Worm (Caenorhabditis elegans) whole organism, L2 larva: Measurements from ENCODE around the gene mihp-2.

Experiments
- F13H6.1 ChIP-seq: sonication (generic microtip); optimal IDR thresholded peaks from 2 replicates; lab custom pipeline; 2016; ENCODE audit warnings: missing genetic modification characterization, missing compliant biosample characterization
- R02D3.7 ChIP-seq: fragments of 150-350 bp; optimal IDR thresholded peaks from 2 replicates; lab custom pipeline; 2014; ENCODE audit warnings: missing biosample characterization, missing genetic modification characterization
- ama-1 ChIP-seq: fragments of 150-350 bp; optimal IDR thresholded peaks from 2 replicates; lab custom pipeline; 2018; ENCODE audit warnings: inconsistent platforms
- blmp-1 ChIP-seq: sonication (generic microtip); optimal IDR thresholded peaks from 2 replicates; lab custom pipeline; 2017; ENCODE audit warnings: missing genetic modification characterization, mild to moderate bottlenecking, missing compliant biosample characterization, antibody characterized with exemption, moderate library complexity; ENCODE audit not compliant: insufficient read depth
- egl-27 ChIP-seq: sonication (generic microtip); optimal IDR thresholded peaks from 3 replicates; lab custom pipeline; 2017; ENCODE audit warnings: missing biosample characterization, missing genetic modification reagents, missing genetic modification characterization
- nhr-77 ChIP-seq: fragments of 150-350 bp; optimal IDR thresholded peaks from 2 replicates; lab custom pipeline; 2014; ENCODE audit warnings: missing biosample characterization, missing genetic modification characterization
- unc-62 ChIP-seq: fragments of 150-350 bp; optimal IDR thresholded peaks from 2 replicates; lab custom pipeline; 2014; ENCODE audit warnings: missing biosample characterization, missing genetic modification reagents, missing genetic modification characterization
- ztf-1 ChIP-seq: fragments of 200-800 bp; sonication (Bioruptor generic); conservative IDR thresholded peaks from 2 replicates; pipeline ENCODE4 v1.3.6; 2022; ENCODE audit warnings: missing genetic modification characterization, missing compliant biosample characterization
- ztf-11 ChIP-seq: sonication (generic microtip); optimal IDR thresholded peaks from 2 replicates; lab custom pipeline; 2017; ENCODE audit warnings: missing biosample characterization, missing genetic modification characterization

DNA sequence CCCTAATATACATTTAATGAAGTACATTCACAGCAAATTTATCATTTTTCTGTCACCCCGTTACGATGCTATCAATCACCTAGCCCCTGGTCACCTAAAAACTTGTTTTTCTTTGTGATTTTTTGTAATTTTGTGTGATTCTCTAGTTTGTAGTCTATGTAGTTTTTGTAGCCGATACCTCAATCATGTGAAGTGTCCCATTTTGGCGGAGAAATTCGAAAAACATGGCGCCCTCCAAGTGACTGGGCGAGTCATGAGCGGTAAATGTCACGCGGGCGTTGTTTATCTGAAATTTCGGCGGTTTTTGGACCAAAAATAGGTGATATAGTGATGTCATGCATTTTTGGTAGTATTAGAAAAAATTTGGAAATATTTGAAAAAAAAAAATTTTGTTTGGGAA, 27.2 kb downstream of the mihp-2 start:
- TF ChIP-seq ama-1 (no peak), nhr-77 (no peak), F13H6.1 (tag; lab: Kevin White, UChicago) (no peak), R02D3.7 (tag; lab: Kevin White, UChicago) (no peak), ztf-11 (tag; lab: Kevin White, UChicago) (no peak), blmp-1 (tag; lab: Kevin White, UChicago) (no peak), ztf-1 (GFP tag; lab: Robert Waterston, UW) (no peak), egl-27 (tag; lab: Kevin White, UChicago) (no peak), unc-62 (GFP tag; lab: Kevin White, UChicago) (no peak)
